Fruit fly (Drosophila melanogaster) whole organism, wandering third instar larva: ENCODE results near the gene CG6144.

Source experiments
- Abd-B ChIP-seq: fragments of >200 bp; optimal IDR thresholded peaks from 2 replicates; lab custom pipeline; 2017; ENCODE audit warnings: missing biosample characterization, missing genetic modification characterization
- HLH106 ChIP-seq: fragments of 200-800 bp; optimal IDR thresholded peaks from 3 replicates; lab custom pipeline; 2019; ENCODE audit warnings: missing biosample characterization, mild to moderate bottlenecking, missing genetic modification characterization, moderate library complexity
- Hr78 ChIP-seq: fragments of >200 bp; optimal IDR thresholded peaks from 2 replicates; lab custom pipeline; 2017; ENCODE audit warnings: missing biosample characterization, missing genetic modification characterization
- Sp1 ChIP-seq: fragments of 200-800 bp; sonication (Bioruptor generic); optimal IDR thresholded peaks from 3 replicates; lab custom pipeline; 2019; ENCODE audit warnings: missing biosample characterization, mild to moderate bottlenecking, missing genetic modification characterization, moderate library complexity
- Vsx2 ChIP-seq: fragments of 200-300, 225-300 bp; sonication (Bioruptor generic); optimal IDR thresholded peaks from 2 replicates; lab custom pipeline; 2018; ENCODE audit warnings: missing biosample characterization, missing genetic modification characterization; ENCODE audit not compliant: partially characterized antibody
- h ChIP-seq: fragments of 200-800 bp; sonication (Bioruptor generic); optimal IDR thresholded peaks from 3 replicates; lab custom pipeline; 2016; ENCODE audit warnings: missing biosample characterization, mild to moderate bottlenecking, missing genetic modification characterization
- lola ChIP-seq: fragments of >200 bp; optimal IDR thresholded peaks from 2 replicates; lab custom pipeline; 2017; ENCODE audit warnings: missing biosample characterization, missing genetic modification characterization
- psq ChIP-seq: fragments of 200-800 bp; sonication (Bioruptor generic); optimal IDR thresholded peaks from 3 replicates; lab custom pipeline; 2017; ENCODE audit warnings: missing biosample characterization, mild to moderate bottlenecking, missing genetic modification characterization, moderate library complexity
- woc ChIP-seq: sonication (Bioruptor generic); optimal IDR thresholded peaks from 2 replicates; lab custom pipeline; 2016; ENCODE audit warnings: missing biosample characterization, mild to moderate bottlenecking, missing genetic modification characterization

DNA sequence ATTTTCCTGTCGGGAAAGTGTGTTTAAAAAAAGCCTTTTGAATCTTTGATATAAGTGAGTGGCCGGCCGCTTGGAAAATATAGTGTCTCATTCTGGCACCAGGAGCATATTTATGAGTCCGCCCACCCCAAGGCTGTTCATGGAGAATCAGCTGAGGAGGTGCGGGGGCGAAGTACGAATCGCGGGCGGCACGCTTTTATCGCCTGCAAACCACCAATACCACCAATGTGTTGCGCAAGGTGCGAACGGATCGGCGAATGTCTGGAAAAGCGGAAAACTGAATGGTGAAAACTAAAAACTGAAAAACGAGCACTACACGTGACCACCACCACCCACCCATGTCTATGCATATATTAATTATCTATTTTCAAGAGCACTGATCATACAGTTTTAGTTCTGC is 19.5 kb upstream of the CG6144 start:
- no peak for TF ChIP-seq lola (GFP tag; lab: Kevin White, UChicago)
- no peak for TF ChIP-seq Abd-B
- TF ChIP-seq Sp1 (GFP tag; lab: Kevin White, UChicago): no peak
- TF ChIP-seq h (GFP tag; lab: Kevin White, UChicago): no peak
- no peak for TF ChIP-seq Hr78 (GFP tag; lab: Kevin White, UChicago)
- no peak for TF ChIP-seq HLH106
- no peak for TF ChIP-seq psq (GFP tag; lab: Kevin White, UChicago)
- no peak for TF ChIP-seq Vsx2
- no peak for TF ChIP-seq woc (GFP tag; lab: Kevin White, UChicago)
